Fruit fly (Drosophila melanogaster): ENCODE measurements around the gene Tbc1d15-17.

Gene Tbc1d15-17

DNA sequence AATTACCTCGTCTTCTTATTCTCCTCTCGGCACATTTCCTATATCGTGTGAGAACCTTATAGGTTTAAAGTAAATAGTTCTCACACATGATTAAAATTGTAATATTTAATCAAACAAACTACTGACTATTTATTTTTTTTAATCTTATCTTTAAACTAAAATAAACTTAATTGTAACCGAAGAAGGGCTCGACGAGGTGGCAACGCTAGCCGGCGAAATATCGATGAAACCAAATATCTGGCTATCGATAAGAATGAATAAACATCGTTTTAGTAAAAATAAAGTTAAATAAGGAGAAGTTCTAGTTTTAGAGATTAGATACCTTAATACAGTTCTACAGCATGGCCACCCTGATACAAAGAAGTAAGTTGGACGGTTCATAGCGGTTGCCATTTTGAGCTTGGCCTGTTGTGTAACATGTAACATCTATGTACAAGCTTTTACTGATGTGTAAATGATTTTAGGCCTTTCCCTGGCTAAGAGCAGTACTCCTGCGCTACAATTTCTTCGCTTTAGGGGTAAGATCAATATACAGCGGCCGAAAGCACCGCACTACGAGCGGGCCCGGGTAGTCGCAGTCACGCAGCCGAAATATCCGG is 3.4 kb upstream of the Tbc1d15-17 start, which contains the start of gene mRpL10 (continued):
- TF ChIP-seq CG10267 (tag; optimal IDR thresholded peaks at IDR 0.05), result peak; percentile 65
- peak; percentile 84 for TF ChIP-seq CG12659 (GFP tag; optimal IDR thresholded peaks at IDR 0.05)
- TF ChIP-seq CG11398 (GFP tag; optimal IDR thresholded peaks at IDR 0.05), result no peak
- TF ChIP-seq CG34422 (GFP tag; IDR thresholded peaks at IDR 0.05), result peak; percentile 36; the same call in 1 of the 3 replicates
- peak; percentile 24 for TF ChIP-seq CG7556 (GFP tag; optimal IDR thresholded peaks at IDR 0.05)
- peak; percentile 45 for TF ChIP-seq HmgZ (tag; optimal IDR thresholded peaks at IDR 0.05)
- peak; percentile 28 for TF ChIP-seq Hr3 (GFP tag; optimal IDR thresholded peaks at IDR 0.05)
- TF ChIP-seq Lhr (GFP tag; optimal IDR thresholded peaks at IDR 0.05), result no peak
- TF ChIP-seq CG16863 (GFP tag; optimal IDR thresholded peaks at IDR 0.05), result no peak
- TF ChIP-seq dm (GFP tag; optimal IDR thresholded peaks at IDR 0.05), result peak; percentile 46
- TF ChIP-seq Mad (GFP tag; optimal IDR thresholded peaks at IDR 0.05), result peak; percentile 20
- peak; percentile 35 for TF ChIP-seq ems (GFP tag; optimal IDR thresholded peaks at IDR 0.05)
- TF ChIP-seq Hsf (GFP tag; optimal IDR thresholded peaks at IDR 0.05), result peak; percentile 10
- TF ChIP-seq Chrac-16 (GFP tag; optimal IDR thresholded peaks at IDR 0.05), result peak; percentile 11
- TF ChIP-seq CG9797 (GFP tag; optimal IDR thresholded peaks at IDR 0.05), result peak; percentile 11
- peak; percentile 94 for TF ChIP-seq amos (GFP tag; IDR thresholded peaks at IDR 0.05; ENCODE audit: partially characterized antibody)
- peak; percentile 86 for TF ChIP-seq Dref (GFP tag; IDR thresholded peaks at IDR 0.05)
- TF ChIP-seq knrl (GFP tag; IDR thresholded peaks at IDR 0.05; ENCODE audit: partially characterized antibody), result peak; percentile 91
- no peak for TF ChIP-seq odd (GFP tag; optimal IDR thresholded peaks at IDR 0.05)
- TF ChIP-seq Pdp1 (GFP tag; optimal IDR thresholded peaks at IDR 0.05), result peak in 1 of 2 experiments; percentile 93
- TF ChIP-seq CG3995 (GFP tag; optimal IDR thresholded peaks at IDR 0.05), result peak; percentile 32
- TF ChIP-seq CG8924 (tag; optimal IDR thresholded peaks at IDR 0.05), result peak; percentile 37
- TF ChIP-seq Atf6 (GFP tag; IDR thresholded peaks at IDR 0.05), result 0 out of 2 replicates have a peak, but pooled peaks have one; percentile 11
- TF ChIP-seq vnd (GFP tag; IDR thresholded peaks at IDR 0.05; ENCODE audit: partially characterized antibody), result peak; percentile 82
- TF ChIP-seq Gsc (GFP tag; IDR thresholded peaks at IDR 0.05), result no peak
- peak; percentile 29; the same call in 1 of the 2 replicates for TF ChIP-seq Rfx (GFP tag; IDR thresholded peaks at IDR 0.05)
- peak; percentile 94 for TF ChIP-seq unc-4 (GFP tag; IDR thresholded peaks at IDR 0.05; ENCODE audit: partially characterized antibody)
- TF ChIP-seq chm (GFP tag; IDR thresholded peaks at IDR 0.05), result no peak
- peak; percentile 90 for TF ChIP-seq Dll (GFP tag; IDR thresholded peaks at IDR 0.05; ENCODE audit: partially characterized antibody)
- peak; percentile 53 for TF ChIP-seq CG3847 (GFP tag; IDR thresholded peaks at IDR 0.05)
- TF ChIP-seq CG12219 (GFP tag; optimal IDR thresholded peaks at IDR 0.05), result no peak
- TF ChIP-seq Scr (GFP tag; IDR thresholded peaks at IDR 0.05; ENCODE audit: partially characterized antibody), result peak; percentile 93
- peak; percentile 37; the same call in 1 of the 2 replicates for TF ChIP-seq E2f2 (GFP tag; IDR thresholded peaks at IDR 0.05)
- no peak for TF ChIP-seq Hey (tag; optimal IDR thresholded peaks at IDR 0.05)
- peak; percentile 14 for TF ChIP-seq az2 (GFP tag; optimal IDR thresholded peaks at IDR 0.05)
- TF ChIP-seq nerfin-1 (tag; optimal IDR thresholded peaks at IDR 0.05), result peak; percentile 20
- TF ChIP-seq Side (GFP tag; optimal IDR thresholded peaks at IDR 0.05), result no peak
- peak; percentile 47 for TF ChIP-seq phol (tag; optimal IDR thresholded peaks at IDR 0.05)
- TF ChIP-seq CG6813 (GFP tag; optimal IDR thresholded peaks at IDR 0.05), result no peak
- TF ChIP-seq zen2 (GFP tag; IDR thresholded peaks at IDR 0.05; ENCODE audit: partially characterized antibody), result peak; percentile 85
- no peak for TF ChIP-seq fu2 (GFP tag; optimal IDR thresholded peaks at IDR 0.05)
- peak; percentile 77 for TF ChIP-seq sna (GFP tag; IDR thresholded peaks at IDR 0.05; ENCODE audit: partially characterized antibody)
- peak; percentile 63 for TF ChIP-seq CG2712 (tag; optimal IDR thresholded peaks at IDR 0.05)
- no peak for TF ChIP-seq CG11504 (tag; optimal IDR thresholded peaks at IDR 0.05)
- TF ChIP-seq Myb (GFP tag; optimal IDR thresholded peaks at IDR 0.05), result peak; percentile 37
- TF ChIP-seq Camta (GFP tag; optimal IDR thresholded peaks at IDR 0.05), result no peak
- TF ChIP-seq CG12391 (tag; optimal IDR thresholded peaks at IDR 0.05), result peak; percentile 56
- TF ChIP-seq Xrp1 (GFP tag; IDR thresholded peaks at IDR 0.05), result no peak
- TF ChIP-seq Opbp (GFP tag; IDR thresholded peaks at IDR 0.05; ENCODE audit: partially characterized antibody), result peak; percentile 91
